Worm (Caenorhabditis elegans) whole organism, L2 larva: ENCODE data around the gene W08E12.5.

Experiments used
- nhr-11 ChIP-seq: fragments of 150-350 bp; optimal IDR thresholded peaks from 2 replicates; lab custom pipeline; 2014; ENCODE audit warnings: missing biosample characterization, missing genetic modification characterization
- unc-55 ChIP-seq: fragments of 150-350 bp; sonication (generic microtip); optimal IDR thresholded peaks from 3 replicates; lab custom pipeline; 2014; ENCODE audit warnings: missing biosample characterization, missing genetic modification reagents, missing genetic modification characterization

DNA sequence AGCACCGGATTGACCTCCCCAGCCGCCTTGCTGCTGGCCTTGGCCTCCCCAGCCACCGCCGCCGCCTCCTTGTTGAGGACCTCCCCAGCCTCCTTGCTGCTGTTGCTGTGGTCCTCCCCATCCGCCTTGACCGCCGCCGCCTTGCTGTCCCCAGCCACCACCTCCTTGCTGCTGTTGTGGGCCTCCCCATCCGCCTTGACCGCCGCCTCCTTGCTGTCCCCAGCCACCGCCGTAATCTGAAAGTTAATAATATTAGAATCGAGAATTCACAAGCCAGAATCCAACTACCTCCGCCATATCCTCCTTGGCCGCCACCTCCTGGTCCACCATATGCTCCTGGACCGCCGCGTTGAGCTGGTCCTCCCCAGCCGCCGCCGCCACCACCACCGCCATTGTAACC, 36.7 kb downstream of the W08E12.5 start:
- TF ChIP-seq unc-55 (GFP tag; lab: Kevin White, UChicago) (no peak), nhr-11 (tag; lab: Kevin White, UChicago) (no peak)
